Worm (Caenorhabditis elegans) whole organism, early embryonic: ENCODE measurements around the gene K02E10.5.

ENCODE experiments used
- ama-1 ChIP-seq: fragments of 150-350 bp; optimal IDR thresholded peaks from 2 replicates; lab custom pipeline; 2014
- ceh-13 ChIP-seq: fragments of 200-800 bp; sonication (Bioruptor generic); optimal IDR thresholded peaks from 2 replicates; lab custom pipeline; 2018; ENCODE audit warnings: mild to moderate bottlenecking, missing genetic modification characterization, missing compliant biosample characterization
- flt-1 ChIP-seq: fragments of 200-800 bp; sonication (Bioruptor generic); IDR thresholded peaks from 2 replicates; pipeline ENCODE4 v1.3.6; 2022; ENCODE audit warnings: missing genetic modification characterization, missing compliant biosample characterization
- scrt-1 ChIP-seq: fragments of 200-800 bp; sonication (Bioruptor generic); IDR thresholded peaks from 2 replicates; pipeline ENCODE4 v1.3.6; 2022; ENCODE audit warnings: missing genetic modification characterization, missing compliant biosample characterization
- sea-1 ChIP-seq: fragments of 200-800 bp; sonication (Bioruptor generic); conservative IDR thresholded peaks from 2 replicates; pipeline ENCODE4 v1.3.6; 2022; ENCODE audit warnings: missing genetic modification characterization, missing compliant biosample characterization
- tbx-11 ChIP-seq: fragments of 200-800 bp; sonication (Bioruptor generic); IDR thresholded peaks from 2 replicates; pipeline ENCODE4 v1.3.6; 2022; ENCODE audit warnings: missing genetic modification characterization, missing compliant biosample characterization
- tbx-37 ChIP-seq: fragments of 200-800 bp; sonication (Bioruptor generic); conservative IDR thresholded peaks from 2 replicates; pipeline ENCODE4 v1.3.6; 2022; ENCODE audit warnings: missing genetic modification reagents, missing genetic modification characterization, missing compliant biosample characterization

- TF ChIP-seq ama-1 (no peak), sea-1 (GFP tag; lab: Robert Waterston, UW) (no peak), scrt-1 (no peak), tbx-37 (GFP tag; lab: Robert Waterston, UW) (no peak), tbx-11 (GFP tag; lab: Robert Waterston, UW) (no peak), flt-1 (GFP tag; lab: Robert Waterston, UW) (no peak), ceh-13 (GFP tag; lab: Kevin White, UChicago) (no peak)
Measured at ce11 chrX:2464064-2464463, 14.7 kb downstream of the K02E10.5 start.
